Worm (Caenorhabditis elegans) whole organism, young adult: ENCODE measurements around the gene F39E9.14.

Experiments
- F49E8.2 ChIP-seq: sonication (generic microtip); optimal IDR thresholded peaks from 3 replicates; lab custom pipeline; 2017; ENCODE audit warnings: missing genetic modification characterization, mild to moderate bottlenecking, missing compliant biosample characterization, antibody characterized with exemption, moderate library complexity; ENCODE audit not compliant: insufficient read depth
- Y56A3A.18 ChIP-seq: fragments of 200-800 bp; sonication (Bioruptor generic); IDR thresholded peaks from 2 replicates; pipeline ENCODE4 v1.3.6; 2022; ENCODE audit warnings: missing genetic modification reagents, missing genetic modification characterization, missing compliant biosample characterization
- bed-1 ChIP-seq: fragments of 200-800 bp; sonication (Bioruptor generic); IDR thresholded peaks from 2 replicates; pipeline ENCODE4 v1.3.6; 2022; ENCODE audit warnings: missing genetic modification reagents, missing genetic modification characterization, missing compliant biosample characterization
- ccch-3 ChIP-seq: fragments of 200-800 bp; sonication (Bioruptor generic); optimal IDR thresholded peaks from 2 replicates; lab custom pipeline; 2018; ENCODE audit warnings: mild to moderate bottlenecking, missing genetic modification characterization, missing compliant biosample characterization
- ceh-27 ChIP-seq: fragments of 200-800 bp; sonication (Bioruptor generic); optimal IDR thresholded peaks from 2 replicates; lab custom pipeline; 2018; ENCODE audit warnings: mild to moderate bottlenecking, missing genetic modification characterization, moderate library complexity, missing compliant biosample characterization
- lin-26 ChIP-seq: fragments of 200-800 bp; sonication (Bioruptor generic); IDR thresholded peaks from 2 replicates; pipeline ENCODE4 v1.3.6; 2022; ENCODE audit warnings: missing genetic modification reagents, missing genetic modification characterization, missing compliant biosample characterization
- tbx-9 ChIP-seq: sonication (generic microtip); optimal IDR thresholded peaks from 2 replicates; lab custom pipeline; 2016; ENCODE audit warnings: borderline replicate concordance, missing genetic modification characterization, inconsistent platforms, missing compliant biosample characterization
- zfh-2 ChIP-seq: fragments of 200-800 bp; sonication (Bioruptor generic); conservative IDR thresholded peaks from 2 replicates; pipeline ENCODE4 v1.3.6; 2022; ENCODE audit warnings: missing genetic modification reagents, missing genetic modification characterization, missing compliant biosample characterization

DNA sequence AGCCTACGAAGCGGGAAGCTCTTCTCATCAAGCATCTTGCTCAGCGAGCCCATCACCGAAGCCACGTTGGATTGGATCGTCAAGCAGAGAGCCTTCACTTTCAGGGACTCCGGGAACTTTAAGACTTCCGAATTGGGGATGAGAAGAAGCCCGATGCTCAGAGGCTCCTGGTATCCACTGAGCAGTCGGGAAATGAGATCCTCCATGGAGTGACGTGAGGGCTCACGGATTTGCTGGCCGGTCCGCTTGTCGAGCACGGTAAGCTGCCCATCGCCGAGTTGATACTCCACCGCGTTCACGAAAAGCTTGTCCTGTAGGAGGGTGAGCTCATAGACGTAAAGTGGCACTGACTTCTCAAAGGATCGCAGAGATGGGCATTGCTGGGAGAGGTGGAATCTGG is 42.9 kb downstream of the F39E9.14 start:
- TF ChIP-seq bed-1 (GFP tag; lab: Robert Waterston, UW) (no peak), ccch-3 (GFP tag; lab: Kevin White, UChicago) (no peak), ceh-27 (GFP tag; lab: Kevin White, UChicago) (no peak), tbx-9 (tag; lab: Kevin White, UChicago) (no peak), zfh-2 (GFP tag; lab: Robert Waterston, UW) (peak; percentile 51; the same call in 1 of the 2 replicates), lin-26 (GFP tag; lab: Robert Waterston, UW) (no peak), F49E8.2 (tag; lab: Kevin White, UChicago) (no peak), Y56A3A.18 (no peak)
